Worm (Caenorhabditis elegans): Measurements from ENCODE around the gene C17C3.15.

C17C3.15 gene

ce11 chrII:5549746-5550145 lies 20.7 kb upstream of the C17C3.15 start, which contains the start of gene C17C3.6:
C17C3.6 (plus strand) TSS chrII:5550046.
- TF ChIP-seq unc-62 (GFP tag; optimal IDR thresholded peaks at IDR 0.05) = no peak

- no peak for TF ChIP-seq unc-62 (GFP tag; optimal IDR thresholded peaks at IDR 0.05)
Observed at ce11 chrII:5551517-5551916, 18.9 kb upstream of the C17C3.15 start, which contains the start of gene C17C3.5. C17C3.5 (plus strand) TSS chrII:5551817.

- no peak for TF ChIP-seq unc-62 (GFP tag; optimal IDR thresholded peaks at IDR 0.05)
Observed at ce11 chrII:5553531-5553930, 16.9 kb upstream of the C17C3.15 start.

ce11 chrII:5554317-5554716 lies 16.1 kb upstream of the C17C3.15 start, which contains the start of gene ins-12:
ins-12 (plus strand) TSS chrII:5554617.
- TF ChIP-seq unc-62 (GFP tag; optimal IDR thresholded peaks at IDR 0.05) = no peak

ce11 chrII:5554788-5555187 lies 15.7 kb upstream of the C17C3.15 start:
- TF ChIP-seq unc-62 (GFP tag; optimal IDR thresholded peaks at IDR 0.05) = no peak

- no peak for TF ChIP-seq unc-62 (GFP tag; optimal IDR thresholded peaks at IDR 0.05)
Observed at ce11 chrII:5555522-5555921, 14.9 kb upstream of the C17C3.15 start.

- no peak for TF ChIP-seq unc-62 (GFP tag; optimal IDR thresholded peaks at IDR 0.05)
Observed at ce11 chrII:5556431-5556830, 14.0 kb upstream of the C17C3.15 start, which contains the start of gene ins-11. ins-11 (plus strand) TSS chrII:5556731.

- TF ChIP-seq unc-62 (GFP tag; optimal IDR thresholded peaks at IDR 0.05) = no peak
Observed at ce11 chrII:5557134-5557533, 13.3 kb upstream of the C17C3.15 start.

- TF ChIP-seq unc-62 (GFP tag; optimal IDR thresholded peaks at IDR 0.05) = no peak
Observed at ce11 chrII:5561392-5561791, 9.1 kb upstream of the C17C3.15 start, which contains the start of gene C17C3.3. C17C3.3 (plus strand) TSS chrII:5561737.

- no peak for TF ChIP-seq unc-62 (GFP tag; optimal IDR thresholded peaks at IDR 0.05)
Observed at ce11 chrII:5565082-5565623, 5.3 kb upstream of the C17C3.15 start.

ce11 chrII:5572082-5572746 lies 1.8 kb downstream of the C17C3.15 start:
- no peak for TF ChIP-seq unc-62 (GFP tag; optimal IDR thresholded peaks at IDR 0.05)

ce11 chrII:5574925-5575324 lies 4.5 kb downstream of the C17C3.15 start:
- TF ChIP-seq unc-62 (GFP tag; optimal IDR thresholded peaks at IDR 0.05) = no peak

- TF ChIP-seq unc-62 (GFP tag; optimal IDR thresholded peaks at IDR 0.05) = no peak
Observed at ce11 chrII:5577060-5577459, 6.6 kb downstream of the C17C3.15 start.

ce11 chrII:5578035-5578434 lies 7.6 kb downstream of the C17C3.15 start, which contains the start of gene T25E4.1:
T25E4.1 (plus strand) TSS chrII:5578335.
- no peak for TF ChIP-seq unc-62 (GFP tag; optimal IDR thresholded peaks at IDR 0.05)

ce11 chrII:5578714-5579113 lies 8.3 kb downstream of the C17C3.15 start:
- no peak for TF ChIP-seq unc-62 (GFP tag; optimal IDR thresholded peaks at IDR 0.05)

ce11 chrII:5579236-5579635 lies 8.8 kb downstream of the C17C3.15 start:
- TF ChIP-seq unc-62 (GFP tag; optimal IDR thresholded peaks at IDR 0.05) = no peak

- TF ChIP-seq unc-62 (GFP tag; optimal IDR thresholded peaks at IDR 0.05) = no peak
Observed at ce11 chrII:5582309-5582708, 11.9 kb downstream of the C17C3.15 start, which contains the start of gene T25E4.2. T25E4.2 (minus strand) TSS chrII:5582409.

Measured in whole organism, dauer.